Fruit fly (Drosophila melanogaster): ENCODE data around the gene CG15572.
"Not testable (repeated sequence)": the region's sequence is repeated elsewhere in the genome, so short reads cannot be mapped to it uniquely, and the experiment has no call there.

- not testable (repeated sequence) for TF ChIP-seq dsf (GFP tag; optimal IDR thresholded peaks at IDR 0.05; ENCODE audit: borderline replicate concordance); Myc (optimal IDR thresholded peaks at IDR 0.05); sage (GFP tag; optimal IDR thresholded peaks at IDR 0.05); lola (GFP tag; optimal IDR thresholded peaks at IDR 0.05); usp (GFP tag; optimal IDR thresholded peaks at IDR 0.05); psq (GFP tag; optimal IDR thresholded peaks at IDR 0.05); tai (GFP tag; optimal IDR thresholded peaks at IDR 0.05); GATAd (GFP tag; optimal IDR thresholded peaks at IDR 0.05); dmrt93B (GFP tag; optimal IDR thresholded peaks at IDR 0.05); br (GFP tag; optimal IDR thresholded peaks at IDR 0.05)
Observed at dm6 chrX:4318701-4319100, 50.2 kb downstream of the CG15572 start, which contains the start of gene mei-9.

Data from whole organism, wandering third instar larva.